Worm (Caenorhabditis elegans) whole organism, young adult: ENCODE results near the gene srh-241.

Source experiments
- C06A6.2 ChIP-seq: fragments of 200-800 bp; sonication (Bioruptor generic); conservative IDR thresholded peaks from 2 replicates; pipeline ENCODE4 v1.3.6; 2022; ENCODE audit warnings: missing genetic modification characterization, missing compliant biosample characterization
- D2030.7 ChIP-seq: fragments of 200-800 bp; sonication (Bioruptor generic); IDR thresholded peaks from 2 replicates; pipeline ENCODE4 v1.3.6; 2022; ENCODE audit warnings: missing genetic modification reagents, missing genetic modification characterization, missing compliant biosample characterization
- F37B4.10 ChIP-seq: fragments of 200-800 bp; sonication (Bioruptor generic); IDR thresholded peaks from 2 replicates; pipeline ENCODE4 v1.3.6; 2022; ENCODE audit warnings: missing genetic modification characterization, missing compliant biosample characterization
- F52B5.7 ChIP-seq: sonication (generic microtip); optimal IDR thresholded peaks from 2 replicates; lab custom pipeline; 2016; ENCODE audit warnings: mild to moderate bottlenecking, missing genetic modification characterization, missing compliant biosample characterization
- F57A8.1 ChIP-seq: fragments of 200-800 bp; sonication (Bioruptor generic); optimal IDR thresholded peaks from 2 replicates; lab custom pipeline; 2018; ENCODE audit warnings: mild to moderate bottlenecking, missing genetic modification characterization, moderate library complexity, missing compliant biosample characterization
- K11D2.4 ChIP-seq: fragments of 200-800 bp; sonication (Bioruptor generic); IDR thresholded peaks from 2 replicates; pipeline ENCODE4 v1.3.6; 2022; ENCODE audit warnings: missing genetic modification reagents, missing genetic modification characterization, missing compliant biosample characterization
- T07F8.4 ChIP-seq: sonication (generic microtip); optimal IDR thresholded peaks from 2 replicates; lab custom pipeline; 2016; ENCODE audit warnings: mild to moderate bottlenecking, missing genetic modification characterization, moderate library complexity, missing compliant biosample characterization
- Y53G8AR.9 ChIP-seq: fragments of 200-800 bp; sonication (Bioruptor generic); conservative IDR thresholded peaks from 2 replicates; pipeline ENCODE4 v1.3.6; 2022; ENCODE audit warnings: missing genetic modification reagents, missing genetic modification characterization, missing compliant biosample characterization
- Y56A3A.18 ChIP-seq: fragments of 200-800 bp; sonication (Bioruptor generic); IDR thresholded peaks from 2 replicates; pipeline ENCODE4 v1.3.6; 2022; ENCODE audit warnings: missing genetic modification reagents, missing genetic modification characterization, missing compliant biosample characterization
- akir-1 ChIP-seq: fragments of 200-800 bp; sonication (Bioruptor generic); optimal IDR thresholded peaks from 2 replicates; lab custom pipeline; 2018; ENCODE audit warnings: mild to moderate bottlenecking, missing genetic modification characterization, moderate library complexity, missing compliant biosample characterization
- aptf-3 ChIP-seq: fragments of 200-800 bp; sonication (Bioruptor generic); IDR thresholded peaks from 2 replicates; pipeline ENCODE4 v1.3.6; 2022; ENCODE audit warnings: missing genetic modification characterization, missing compliant biosample characterization
- attf-3 ChIP-seq: fragments of 200-800 bp; sonication (Bioruptor generic); conservative IDR thresholded peaks from 2 replicates; pipeline ENCODE4 v1.3.6; 2022; ENCODE audit warnings: missing genetic modification reagents, missing genetic modification characterization, missing compliant biosample characterization
- attf-6 ChIP-seq: fragments of 200-800 bp; sonication (Bioruptor generic); IDR thresholded peaks from 2 replicates; pipeline ENCODE4 v1.3.6; 2022; ENCODE audit warnings: missing genetic modification reagents, missing genetic modification characterization, missing compliant biosample characterization
- bed-1 ChIP-seq: fragments of 200-800 bp; sonication (Bioruptor generic); IDR thresholded peaks from 2 replicates; pipeline ENCODE4 v1.3.6; 2022; ENCODE audit warnings: missing genetic modification reagents, missing genetic modification characterization, missing compliant biosample characterization
- bed-2 ChIP-seq: fragments of 200-800 bp; sonication (Bioruptor generic); IDR thresholded peaks from 2 replicates; pipeline ENCODE4 v1.3.6; 2022; ENCODE audit warnings: missing genetic modification reagents, missing genetic modification characterization, missing compliant biosample characterization
- ceh-27 ChIP-seq: fragments of 200-800 bp; sonication (Bioruptor generic); optimal IDR thresholded peaks from 2 replicates; lab custom pipeline; 2018; ENCODE audit warnings: mild to moderate bottlenecking, missing genetic modification characterization, moderate library complexity, missing compliant biosample characterization
- ceh-40 ChIP-seq: fragments of 200-800 bp; sonication (Bioruptor generic); IDR thresholded peaks from 2 replicates; pipeline ENCODE4 v1.3.6; 2022; ENCODE audit warnings: missing genetic modification characterization, missing compliant biosample characterization
- ceh-79 ChIP-seq: sonication (generic microtip); optimal IDR thresholded peaks from 2 replicates; lab custom pipeline; 2017; ENCODE audit warnings: mild to moderate bottlenecking, missing genetic modification characterization, missing compliant biosample characterization
- die-1 ChIP-seq: sonication (generic microtip); optimal IDR thresholded peaks from 2 replicates; lab custom pipeline; 2016; ENCODE audit warnings: missing genotype, mild to moderate bottlenecking, missing genetic modification characterization, missing compliant biosample characterization
- dpl-1 ChIP-seq: fragments of 150-350 bp; optimal IDR thresholded peaks from 2 replicates; lab custom pipeline; 2014; ENCODE audit warnings: missing biosample characterization, missing genetic modification reagents, missing genetic modification characterization
- hlh-12 ChIP-seq: sonication (generic microtip); optimal IDR thresholded peaks from 2 replicates; lab custom pipeline; 2016; ENCODE audit warnings: missing genetic modification characterization, missing compliant biosample characterization
- hsf-1 ChIP-seq: fragments of 200-800 bp; sonication (Bioruptor generic); IDR thresholded peaks from 2 replicates; pipeline ENCODE4 v1.3.6; 2022; ENCODE audit warnings: missing genetic modification reagents, missing genetic modification characterization, missing compliant biosample characterization
- lag-1 ChIP-seq: fragments of 200-800 bp; sonication (Bioruptor generic); IDR thresholded peaks from 2 replicates; pipeline ENCODE4 v1.3.6; 2022; ENCODE audit warnings: missing genetic modification reagents, missing genetic modification characterization, missing compliant biosample characterization
- lin-26 ChIP-seq: fragments of 200-800 bp; sonication (Bioruptor generic); IDR thresholded peaks from 2 replicates; pipeline ENCODE4 v1.3.6; 2022; ENCODE audit warnings: missing genetic modification reagents, missing genetic modification characterization, missing compliant biosample characterization
- lin-35 ChIP-seq, 3 experiments: fragments of 150-350 bp in 2 of 3; sonication (generic microtip) in 1 of 3; optimal IDR thresholded peaks; 2 replicates each; lab custom pipeline; 2014 to 2018; ENCODE audit warnings: missing biosample characterization in 3 of 3, missing genetic modification characterization in 3 of 3, missing genetic modification reagents in 3 of 3
- lin-54 ChIP-seq: fragments of 200-800 bp; sonication (Bioruptor generic); optimal IDR thresholded peaks from 2 replicates; lab custom pipeline; 2018; ENCODE audit warnings: mild to moderate bottlenecking, missing genetic modification characterization, missing compliant biosample characterization
- madf-10 ChIP-seq: sonication (generic microtip); optimal IDR thresholded peaks from 2 replicates; lab custom pipeline; 2016; ENCODE audit warnings: mild to moderate bottlenecking, missing genetic modification characterization, missing compliant biosample characterization
- madf-3 ChIP-seq: fragments of 200-800 bp; sonication (Bioruptor generic); IDR thresholded peaks from 2 replicates; pipeline ENCODE4 v1.3.6; 2022; ENCODE audit warnings: missing genetic modification reagents, missing genetic modification characterization, missing compliant biosample characterization
- nfya-1 ChIP-seq: sonication (generic microtip); optimal IDR thresholded peaks from 2 replicates; lab custom pipeline; 2017; ENCODE audit warnings: antibody characterized with exemption, missing compliant biosample characterization, missing genetic modification characterization, borderline replicate concordance; ENCODE audit not compliant: insufficient read depth
- nhr-120 ChIP-seq: fragments of 200-800 bp; sonication (Bioruptor generic); IDR thresholded peaks from 2 replicates; pipeline ENCODE4 v1.3.6; 2022; ENCODE audit warnings: missing genetic modification characterization, missing compliant biosample characterization
- nhr-80 ChIP-seq: sonication (generic microtip); optimal IDR thresholded peaks from 2 replicates; lab custom pipeline; 2016; ENCODE audit warnings: missing genetic modification characterization, missing compliant biosample characterization
- nhr-90 ChIP-seq: sonication (generic microtip); optimal IDR thresholded peaks from 2 replicates; lab custom pipeline; 2016; ENCODE audit warnings: missing genotype, mild to moderate bottlenecking, missing genetic modification characterization, missing compliant biosample characterization
- pha-4 ChIP-seq: fragments of 150-350 bp; sonication (generic microtip); optimal IDR thresholded peaks from 2 replicates; lab custom pipeline; 2014; ENCODE audit warnings: missing biosample characterization, missing genetic modification reagents, missing genetic modification characterization
- rec-8 ChIP-seq, 2 experiments: sonication (generic microtip); optimal IDR thresholded peaks; 2 replicates each; lab custom pipeline; 2016; ENCODE audit warnings: mild to moderate bottlenecking in 2 of 2, missing genetic modification characterization in 2 of 2, missing genetic modification reagents in 2 of 2, missing genotype in 2 of 2, missing biosample characterization in 1 of 2, missing compliant biosample characterization in 1 of 2, moderate library complexity in 1 of 2
- rpc-1 ChIP-seq, 2 experiments: fragments of 150-350 bp in 1 of 2; sonication (generic microtip) in 1 of 2; optimal IDR thresholded peaks; 2 replicates each; lab custom pipeline; 2014 to 2018; ENCODE audit warnings: missing biosample characterization in 1 of 2, missing genetic modification characterization in 1 of 2, missing genetic modification reagents in 1 of 2, missing genotype in 1 of 2
- sea-2 ChIP-seq: fragments of 200-800 bp; sonication (Bioruptor generic); IDR thresholded peaks from 2 replicates; pipeline ENCODE4 v1.3.6; 2022; ENCODE audit warnings: missing genetic modification characterization, missing compliant biosample characterization
- snpc-1.1 ChIP-seq: sonication (generic microtip); optimal IDR thresholded peaks from 2 replicates; lab custom pipeline; 2017; ENCODE audit warnings: missing genetic modification characterization, mild to moderate bottlenecking, missing compliant biosample characterization, antibody characterized with exemption, moderate library complexity, missing genotype, missing genetic modification reagents; ENCODE audit not compliant: insufficient read depth
- snpc-1.3 ChIP-seq: sonication (generic microtip); optimal IDR thresholded peaks from 2 replicates; lab custom pipeline; 2017; ENCODE audit warnings: missing genetic modification characterization, mild to moderate bottlenecking, missing compliant biosample characterization, antibody characterized with exemption, moderate library complexity, missing genotype, missing genetic modification reagents; ENCODE audit not compliant: insufficient read depth
- snpc-3.4 ChIP-seq: sonication (generic microtip); optimal IDR thresholded peaks from 2 replicates; lab custom pipeline; 2017; ENCODE audit warnings: missing genetic modification characterization, mild to moderate bottlenecking, missing compliant biosample characterization, antibody characterized with exemption, moderate library complexity, missing genotype, missing genetic modification reagents
- somi-1 ChIP-seq: fragments of 200-800 bp; sonication (Bioruptor generic); optimal IDR thresholded peaks from 2 replicates; lab custom pipeline; 2018; ENCODE audit warnings: mild to moderate bottlenecking, missing genetic modification characterization, missing compliant biosample characterization
- xnd-1 ChIP-seq: sonication (generic microtip); optimal IDR thresholded peaks from 2 replicates; lab custom pipeline; 2016; ENCODE audit warnings: missing genotype, missing genetic modification reagents, missing genetic modification characterization, missing compliant biosample characterization
- zfh-2 ChIP-seq: fragments of 200-800 bp; sonication (Bioruptor generic); conservative IDR thresholded peaks from 2 replicates; pipeline ENCODE4 v1.3.6; 2022; ENCODE audit warnings: missing genetic modification reagents, missing genetic modification characterization, missing compliant biosample characterization
- ztf-18 ChIP-seq: sonication (generic microtip); optimal IDR thresholded peaks from 2 replicates; lab custom pipeline; 2016; ENCODE audit warnings: missing genotype, mild to moderate bottlenecking, missing genetic modification characterization, missing compliant biosample characterization
- ztf-22 ChIP-seq: fragments of 200-800 bp; sonication (Bioruptor generic); optimal IDR thresholded peaks from 2 replicates; lab custom pipeline; 2018; ENCODE audit warnings: mild to moderate bottlenecking, missing genetic modification characterization, moderate library complexity, missing compliant biosample characterization
- ztf-26 ChIP-seq: sonication (generic microtip); optimal IDR thresholded peaks from 2 replicates; lab custom pipeline; 2017; ENCODE audit warnings: missing genetic modification characterization, missing compliant biosample characterization

The srh-241 gene

DNA sequence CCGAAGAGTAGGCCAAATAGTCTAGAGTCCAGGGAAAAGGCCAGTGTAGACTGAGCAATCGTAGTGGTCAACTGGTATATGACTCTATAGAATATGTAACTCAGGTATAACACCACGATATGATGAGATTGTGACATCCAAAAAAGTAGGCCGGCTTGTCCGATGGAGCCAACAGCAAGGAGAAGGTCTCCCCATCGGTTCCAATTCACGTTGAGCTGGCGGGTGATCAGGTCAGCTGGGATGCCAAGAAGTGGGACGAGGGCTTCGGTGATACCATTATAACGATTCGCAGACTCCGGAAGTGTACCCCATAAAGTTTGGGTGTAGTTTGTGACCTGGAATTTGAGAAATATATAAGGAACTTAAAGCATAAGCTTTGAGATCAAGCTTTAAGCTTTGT, 3.5 kb upstream of the srh-241 start:
- TF ChIP-seq rpc-1 (optimal IDR thresholded peaks at IDR 0.05; lab: Kevin White, UChicago) (no peak), rpc-1 (tag; optimal IDR thresholded peaks at IDR 0.05; lab: Kevin White, UChicago) (no peak), F37B4.10 (GFP tag; lab: Robert Waterston, UW) (peak; percentile 98), madf-3 (GFP tag; lab: Robert Waterston, UW) (0 out of 2 replicates have a peak, but pooled peaks have one; percentile 20), nhr-80 (tag; lab: Kevin White, UChicago) (no peak), D2030.7 (GFP tag; lab: Robert Waterston, UW) (no peak), F52B5.7 (tag; lab: Kevin White, UChicago) (no peak), bed-1 (GFP tag; lab: Robert Waterston, UW) (no peak), nhr-120 (GFP tag; lab: Robert Waterston, UW) (no peak), zfh-2 (no peak), attf-3 (GFP tag; lab: Robert Waterston, UW) (no peak)

DNA sequence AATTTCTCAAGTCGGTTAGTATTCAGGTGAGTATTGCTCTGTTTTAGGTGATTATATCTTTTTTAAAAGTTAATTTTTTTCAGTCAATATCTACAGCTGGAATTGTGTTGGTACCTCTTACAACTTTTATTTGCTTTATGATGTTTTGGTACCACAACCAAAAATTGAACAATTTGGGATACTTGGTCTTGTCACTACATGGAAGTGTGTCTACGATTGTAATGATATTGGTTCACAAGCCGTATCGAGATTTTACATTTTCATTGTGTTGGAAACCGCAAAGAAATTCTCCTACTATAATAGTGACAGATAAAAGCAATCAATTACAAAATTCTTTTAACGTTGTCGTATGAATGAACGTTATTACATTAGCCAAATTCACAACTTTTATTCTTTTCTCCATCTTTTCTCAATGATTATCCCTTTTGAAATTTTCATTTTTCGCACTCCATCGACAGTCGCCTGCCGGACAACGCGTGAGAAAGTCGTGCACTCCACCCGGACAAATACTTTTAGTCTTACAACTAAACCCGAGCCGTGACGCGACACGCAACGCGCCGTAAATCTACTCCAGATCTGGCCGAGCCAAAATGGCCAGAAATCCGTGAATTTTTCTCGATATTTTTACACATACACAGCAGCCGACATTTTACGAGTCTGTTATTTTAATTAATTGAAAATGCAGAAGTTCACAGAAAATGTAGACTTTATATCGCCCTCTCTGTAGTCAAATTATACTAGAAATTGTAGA, 2.5 kb upstream of the srh-241 start:
- TF ChIP-seq snpc-1.1 (tag; lab: Kevin White, UChicago) = no peak
- TF ChIP-seq rec-8 (tag; optimal IDR thresholded peaks at IDR 0.05; lab: Kevin White, UChicago) = no peak
- no peak for TF ChIP-seq hlh-12
- TF ChIP-seq lin-26 (GFP tag; lab: Robert Waterston, UW) = no peak
- TF ChIP-seq snpc-1.3 (tag; lab: Kevin White, UChicago) = no peak
- no peak for TF ChIP-seq ceh-79 (tag; lab: Kevin White, UChicago)
- TF ChIP-seq die-1 = no peak
- TF ChIP-seq hsf-1 = peak; percentile 40; the same call in 1 of the 2 replicates
- no peak for TF ChIP-seq C06A6.2 (GFP tag; lab: Robert Waterston, UW)
- no peak for TF ChIP-seq F57A8.1
- TF ChIP-seq dpl-1 (GFP tag; lab: Kevin White, UChicago) = no peak
- no peak for TF ChIP-seq attf-6 (GFP tag; lab: Robert Waterston, UW)
- TF ChIP-seq nfya-1 (tag; lab: Kevin White, UChicago) = no peak
- TF ChIP-seq lin-54 = peak; percentile 14
- TF ChIP-seq Y53G8AR.9 (GFP tag; lab: Robert Waterston, UW) = peak; percentile 62
- TF ChIP-seq rpc-1 (optimal IDR thresholded peaks at IDR 0.05; lab: Kevin White, UChicago) = no peak
- no peak for TF ChIP-seq rpc-1 (tag; optimal IDR thresholded peaks at IDR 0.05; lab: Kevin White, UChicago)
- no peak for TF ChIP-seq ceh-27 (GFP tag; lab: Kevin White, UChicago)
- peak; percentile 16; the same call in 1 of the 2 replicates for TF ChIP-seq Y56A3A.18 (GFP tag; lab: Robert Waterston, UW)
- TF ChIP-seq lag-1 (GFP tag; lab: Robert Waterston, UW) = no peak
- TF ChIP-seq T07F8.4 = no peak
- peak; percentile 50 for TF ChIP-seq ztf-22
- TF ChIP-seq snpc-3.4 (tag; lab: Kevin White, UChicago) = no peak
- TF ChIP-seq aptf-3 = no peak
- TF ChIP-seq ztf-18 (tag; lab: Kevin White, UChicago) = no peak
- no peak for TF ChIP-seq akir-1
- no peak for TF ChIP-seq sea-2 (GFP tag; lab: Robert Waterston, UW)
- TF ChIP-seq nhr-90 = peak; percentile 62
- no peak for TF ChIP-seq pha-4
- TF ChIP-seq ceh-40 (GFP tag; lab: Robert Waterston, UW) = no peak
- TF ChIP-seq madf-10 (tag; lab: Kevin White, UChicago) = peak; percentile 29
- no peak for TF ChIP-seq lin-35 (GFP tag; optimal IDR thresholded peaks at IDR 0.05; lab: Kevin White, UChicago)
- no peak for TF ChIP-seq somi-1 (GFP tag; lab: Kevin White, UChicago)
- no peak for TF ChIP-seq xnd-1 (tag; lab: Kevin White, UChicago)
- no peak for TF ChIP-seq bed-2 (GFP tag; lab: Robert Waterston, UW)
- TF ChIP-seq K11D2.4 (GFP tag; lab: Robert Waterston, UW) = no peak
- no peak for TF ChIP-seq ztf-26 (tag; lab: Kevin White, UChicago)
